Worm (Caenorhabditis elegans) whole organism, midembryonic: ENCODE data around the gene Y73C8C.3.

Experiments used
- T22C8.4 ChIP-seq: fragments of 200-800 bp; sonication (Bioruptor generic); IDR thresholded peaks from 2 replicates; pipeline ENCODE4 v1.3.6; 2022; ENCODE audit warnings: missing genetic modification characterization, missing compliant biosample characterization
- cog-1 ChIP-seq: sonication (generic microtip); optimal IDR thresholded peaks from 2 replicates; lab custom pipeline; 2016; ENCODE audit warnings: missing genetic modification characterization, missing compliant biosample characterization
- flt-1 ChIP-seq: fragments of 200-800 bp; sonication (Bioruptor generic); IDR thresholded peaks from 2 replicates; pipeline ENCODE4 v1.3.6; 2022; ENCODE audit warnings: missing genetic modification characterization, missing compliant biosample characterization
- klf-2 ChIP-seq: fragments of 200-800 bp; sonication (Bioruptor generic); conservative IDR thresholded peaks from 2 replicates; pipeline ENCODE4 v1.3.6; 2022; ENCODE audit warnings: missing genetic modification reagents, missing genetic modification characterization, missing compliant biosample characterization
- med-1 ChIP-seq: sonication (generic microtip); optimal IDR thresholded peaks from 2 replicates; lab custom pipeline; 2017; ENCODE audit warnings: missing genetic modification characterization, mild to moderate bottlenecking, missing compliant biosample characterization, antibody characterized with exemption, missing genetic modification reagents; ENCODE audit not compliant: insufficient read depth
- ref-1 ChIP-seq: fragments of 200-800 bp; sonication (Bioruptor generic); conservative IDR thresholded peaks from 2 replicates; pipeline ENCODE4 v1.3.6; 2022; ENCODE audit warnings: missing genetic modification reagents, missing genetic modification characterization, missing compliant biosample characterization
- tab-1 ChIP-seq: fragments of 200-800 bp; sonication (Bioruptor generic); IDR thresholded peaks from 2 replicates; pipeline ENCODE4 v1.3.6; 2022; ENCODE audit warnings: missing genetic modification characterization, missing compliant biosample characterization
- ztf-23 ChIP-seq: fragments of 200-800 bp; sonication (Bioruptor generic); IDR thresholded peaks from 2 replicates; pipeline ENCODE4 v1.3.6; 2022; ENCODE audit warnings: missing genetic modification reagents, missing genetic modification characterization, missing compliant biosample characterization
- ztf-29 ChIP-seq: fragments of 200-800 bp; sonication (Bioruptor generic); IDR thresholded peaks from 2 replicates; pipeline ENCODE4 v1.3.6; 2022; ENCODE audit warnings: missing genetic modification reagents, missing genetic modification characterization, missing compliant biosample characterization

The Y73C8C.3 gene

ce11 chrV:3114973-3115372 is at the start of gene Y73C8C.3:
Gene Y73C8C.3 (plus strand): TSS chrV:3115273.
- TF ChIP-seq ztf-23 (GFP tag; lab: Robert Waterston, UW) (no peak), cog-1 (no peak), ref-1 (no peak), med-1 (no peak), flt-1 (GFP tag; lab: Robert Waterston, UW) (no peak), T22C8.4 (GFP tag; lab: Robert Waterston, UW) (no peak), tab-1 (GFP tag; lab: Robert Waterston, UW) (no peak), klf-2 (GFP tag; lab: Robert Waterston, UW) (no peak), ztf-29 (GFP tag; lab: Robert Waterston, UW) (no peak)

- TF ChIP-seq ztf-29 (GFP tag; lab: Robert Waterston, UW) (no peak), klf-2 (GFP tag; lab: Robert Waterston, UW) (no peak), cog-1 (no peak), tab-1 (GFP tag; lab: Robert Waterston, UW) (no peak), med-1 (no peak), flt-1 (GFP tag; lab: Robert Waterston, UW) (no peak)
These were observed 49.1 kb upstream of the Y73C8C.3 start, which contains the start of gene srh-185 for ce11 chrV:3065928-3066327. Gene srh-185 (plus strand): TSS chrV:3066228.

ce11 chrV:3069101-3069500 is 46.0 kb upstream of the Y73C8C.3 start, which contains the start of gene str-40:
Gene str-40 (minus strand): TSS chrV:3069201.
- TF ChIP-seq ztf-29 (GFP tag; lab: Robert Waterston, UW) (no peak), ztf-23 (GFP tag; lab: Robert Waterston, UW) (no peak), med-1 (no peak), tab-1 (GFP tag; lab: Robert Waterston, UW) (no peak), cog-1 (no peak), T22C8.4 (GFP tag; lab: Robert Waterston, UW) (no peak), ref-1 (no peak), flt-1 (GFP tag; lab: Robert Waterston, UW) (no peak), klf-2 (GFP tag; lab: Robert Waterston, UW) (no peak)

ce11 chrV:3071548-3071947 is 43.5 kb upstream of the Y73C8C.3 start, which contains the start of gene C50H11.13:
Gene C50H11.13 (minus strand): TSS chrV:3071648.
- TF ChIP-seq cog-1, result no peak
- TF ChIP-seq tab-1 (GFP tag; lab: Robert Waterston, UW), result no peak

- TF ChIP-seq flt-1 (GFP tag; lab: Robert Waterston, UW) (no peak), med-1 (no peak), ref-1 (no peak), tab-1 (GFP tag; lab: Robert Waterston, UW) (no peak), klf-2 (GFP tag; lab: Robert Waterston, UW) (no peak), ztf-23 (GFP tag; lab: Robert Waterston, UW) (no peak), T22C8.4 (GFP tag; lab: Robert Waterston, UW) (no peak), ztf-29 (GFP tag; lab: Robert Waterston, UW) (no peak), cog-1 (no peak)
These were observed 34.3 kb upstream of the Y73C8C.3 start, which contains the start of gene srt-5 for ce11 chrV:3080792-3081191. Gene srt-5 (minus strand): TSS chrV:3080892.

ce11 chrV:3081471-3081870 is 33.6 kb upstream of the Y73C8C.3 start, which contains the start of gene srt-7:
Gene srt-7 (plus strand): TSS chrV:3081771.
- no peak for TF ChIP-seq ref-1
- TF ChIP-seq T22C8.4 (GFP tag; lab: Robert Waterston, UW), result no peak
- TF ChIP-seq klf-2 (GFP tag; lab: Robert Waterston, UW), result no peak
- TF ChIP-seq flt-1 (GFP tag; lab: Robert Waterston, UW), result no peak
- TF ChIP-seq cog-1, result no peak
- no peak for TF ChIP-seq ztf-23 (GFP tag; lab: Robert Waterston, UW)
- TF ChIP-seq ztf-29 (GFP tag; lab: Robert Waterston, UW), result no peak
- no peak for TF ChIP-seq tab-1 (GFP tag; lab: Robert Waterston, UW)
- TF ChIP-seq med-1, result no peak

ce11 chrV:3086260-3086659 is 28.8 kb upstream of the Y73C8C.3 start, which contains the start of gene srt-8:
Gene srt-8 (plus strand): TSS chrV:3086560.
- TF ChIP-seq flt-1 (GFP tag; lab: Robert Waterston, UW) (no peak), ztf-29 (GFP tag; lab: Robert Waterston, UW) (no peak), cog-1 (no peak), med-1 (no peak), ref-1 (no peak), ztf-23 (GFP tag; lab: Robert Waterston, UW) (no peak), tab-1 (GFP tag; lab: Robert Waterston, UW) (no peak), T22C8.4 (GFP tag; lab: Robert Waterston, UW) (no peak), klf-2 (GFP tag; lab: Robert Waterston, UW) (no peak)

ce11 chrV:3088768-3089167 is 26.3 kb upstream of the Y73C8C.3 start, which contains the start of gene acs-21:
Gene acs-21 (plus strand): TSS chrV:3089068.
- TF ChIP-seq med-1 (no peak), ztf-29 (GFP tag; lab: Robert Waterston, UW) (no peak), klf-2 (GFP tag; lab: Robert Waterston, UW) (no peak), ztf-23 (GFP tag; lab: Robert Waterston, UW) (no peak), cog-1 (no peak), flt-1 (GFP tag; lab: Robert Waterston, UW) (no peak), tab-1 (GFP tag; lab: Robert Waterston, UW) (no peak), T22C8.4 (GFP tag; lab: Robert Waterston, UW) (no peak), ref-1 (no peak)

ce11 chrV:3094351-3094750 is 20.7 kb upstream of the Y73C8C.3 start, which contains the start of gene cyp-33C9:
Gene cyp-33C9 (minus strand): TSS chrV:3094561.
- no peak for TF ChIP-seq T22C8.4 (GFP tag; lab: Robert Waterston, UW)
- no peak for TF ChIP-seq flt-1 (GFP tag; lab: Robert Waterston, UW)
- TF ChIP-seq cog-1, result no peak
- TF ChIP-seq ref-1, result no peak
- no peak for TF ChIP-seq klf-2 (GFP tag; lab: Robert Waterston, UW)
- no peak for TF ChIP-seq ztf-29 (GFP tag; lab: Robert Waterston, UW)
- TF ChIP-seq ztf-23 (GFP tag; lab: Robert Waterston, UW), result no peak
- TF ChIP-seq tab-1 (GFP tag; lab: Robert Waterston, UW), result no peak
- no peak for TF ChIP-seq med-1

- TF ChIP-seq T22C8.4 (GFP tag; lab: Robert Waterston, UW) (no peak), cog-1 (no peak), ztf-29 (GFP tag; lab: Robert Waterston, UW) (no peak), ref-1 (no peak), flt-1 (GFP tag; lab: Robert Waterston, UW) (no peak), klf-2 (GFP tag; lab: Robert Waterston, UW) (no peak), med-1 (no peak), tab-1 (GFP tag; lab: Robert Waterston, UW) (no peak), ztf-23 (GFP tag; lab: Robert Waterston, UW) (no peak)
These were observed 14.5 kb upstream of the Y73C8C.3 start for ce11 chrV:3100527-3100926.
